Worm (Caenorhabditis elegans): ENCODE data around the gene B0286.1.

Gene B0286.1

DNA sequence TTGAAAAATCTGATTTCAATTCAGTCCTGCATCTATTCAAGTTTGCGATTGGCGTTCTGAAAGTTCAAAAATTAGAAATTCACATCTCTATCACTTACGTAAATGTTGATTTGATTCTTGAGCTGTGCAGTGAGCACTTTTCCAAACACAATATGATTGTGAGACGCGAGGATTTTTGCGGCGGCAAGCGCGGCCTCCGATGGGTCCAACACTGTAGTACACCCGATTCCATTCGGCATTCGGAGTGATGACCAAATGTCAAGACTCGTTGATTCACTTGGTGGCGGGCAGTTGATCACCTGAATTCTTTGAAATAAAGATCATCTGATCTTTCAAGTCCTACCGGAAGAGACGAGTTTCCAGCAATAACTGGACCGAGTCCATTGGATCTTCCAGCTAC lies 8.6 kb upstream of the B0286.1 start:
- TF ChIP-seq hsf-1 (GFP tag; IDR thresholded peaks at IDR 0.05) (no peak), attf-6 (GFP tag; IDR thresholded peaks at IDR 0.05) (no peak), B0019.2 (GFP tag; conservative IDR thresholded peaks at IDR 0.05) (no peak), chd-7 (tag; optimal IDR thresholded peaks at IDR 0.05) (no peak), cebp-1 (GFP tag; IDR thresholded peaks at IDR 0.05) (no peak), cebp-1 (tag; optimal IDR thresholded peaks at IDR 0.05) (no peak), madf-8 (GFP tag; conservative IDR thresholded peaks at IDR 0.05) (no peak), snpc-1.3 (tag; optimal IDR thresholded peaks at IDR 0.05; ENCODE audit: insufficient read depth) (no peak), C17E4.6 (GFP tag; IDR thresholded peaks at IDR 0.05) (no peak), ZK185.1 (tag; optimal IDR thresholded peaks at IDR 0.05; ENCODE audit: poor library complexity, severe bottlenecking) (no peak), pha-4 (tag; optimal IDR thresholded peaks at IDR 0.05) (no peak), bed-2 (GFP tag; IDR thresholded peaks at IDR 0.05) (no peak), unc-62 (GFP tag; optimal IDR thresholded peaks at IDR 0.05) (no peak)

- TF ChIP-seq unc-130 (GFP tag; optimal IDR thresholded peaks at IDR 0.05) (no peak), nhr-179 (tag; optimal IDR thresholded peaks at IDR 0.05) (no peak), ceh-58 (GFP tag; IDR thresholded peaks at IDR 0.05) (no peak)
Measured at ce11 chrII:4370842-4371241, 7.5 kb upstream of the B0286.1 start.

- TF ChIP-seq tbp1 (GFP tag; optimal IDR thresholded peaks at IDR 0.05) (no peak), ama-1 (optimal IDR thresholded peaks at IDR 0.05) (no peak), ama-1 (GFP tag; optimal IDR thresholded peaks at IDR 0.05) (no peak), lag-1 (GFP tag; IDR thresholded peaks at IDR 0.05) (no peak), hsf-1 (GFP tag; IDR thresholded peaks at IDR 0.05) (no peak), Y79H2A.3 (GFP tag; conservative IDR thresholded peaks at IDR 0.05) (0 out of 2 replicates have a peak, but pooled peaks have one; percentile 19), egrh-3 (GFP tag; IDR thresholded peaks at IDR 0.05) (no peak), lin-35 (GFP tag; optimal IDR thresholded peaks at IDR 0.05) (peak in 1 of 3 experiments; percentile 37), fkh-3 (tag; optimal IDR thresholded peaks at IDR 0.05) (no peak), ZK185.1 (tag; optimal IDR thresholded peaks at IDR 0.05; ENCODE audit: poor library complexity, severe bottlenecking) (peak; percentile 27), K11D2.4 (GFP tag; IDR thresholded peaks at IDR 0.05) (no peak), ztf-28 (GFP tag; IDR thresholded peaks at IDR 0.05) (no peak), lsl-1 (GFP tag; optimal IDR thresholded peaks at IDR 0.05) (no peak), ztf-25 (GFP tag; IDR thresholded peaks at IDR 0.05) (no peak), F55B11.4 (tag; optimal IDR thresholded peaks at IDR 0.05; ENCODE audit: borderline replicate concordance, insufficient read depth) (no peak), aptf-2 (GFP tag; conservative IDR thresholded peaks at IDR 0.05) (no peak), egl-44 (GFP tag; IDR thresholded peaks at IDR 0.05) (no peak), madf-3 (GFP tag; IDR thresholded peaks at IDR 0.05) (0 out of 2 replicates have a peak, but pooled peaks have one; percentile 11), F22D6.2 (tag; optimal IDR thresholded peaks at IDR 0.05) (no peak), ceh-100 (GFP tag; IDR thresholded peaks at IDR 0.05) (no peak), ztf-6 (GFP tag; IDR thresholded peaks at IDR 0.05) (no peak), ztf-18 (tag; optimal IDR thresholded peaks at IDR 0.05) (no peak), dox-1 (GFP tag; IDR thresholded peaks at IDR 0.05) (0 out of 2 replicates have a peak, but pooled peaks have one; percentile 23), B0336.3 (GFP tag; IDR thresholded peaks at IDR 0.05) (peak; percentile 53; the same call in 1 of the 2 replicates), let-526 (GFP tag; IDR thresholded peaks at IDR 0.05) (no peak), ekl-4 (GFP tag; IDR thresholded peaks at IDR 0.05) (no peak), snpc-4 (GFP tag; optimal IDR thresholded peaks at IDR 0.05) (no peak), snpc-4 (tag; optimal IDR thresholded peaks at IDR 0.05) (no peak), Y56A3A.18 (GFP tag; IDR thresholded peaks at IDR 0.05) (no peak), mes-4 (tag; optimal IDR thresholded peaks at IDR 0.05) (no peak), ceh-58 (GFP tag; IDR thresholded peaks at IDR 0.05) (no peak), zfh-2 (GFP tag; conservative IDR thresholded peaks at IDR 0.05) (no peak), bed-2 (GFP tag; IDR thresholded peaks at IDR 0.05) (no peak), lin-26 (GFP tag; IDR thresholded peaks at IDR 0.05) (peak; percentile 44; the same call in 1 of the 2 replicates), chd-7 (tag; optimal IDR thresholded peaks at IDR 0.05) (no peak), B0019.2 (GFP tag; conservative IDR thresholded peaks at IDR 0.05) (no peak)
Measured at ce11 chrII:4372406-4372805, 5.9 kb upstream of the B0286.1 start, which contains the start of gene paic-1. TSS of gene paic-1 (minus strand) at chrII:4372525.

Data from whole organism, young adult.